Worm (Caenorhabditis elegans): ENCODE results near the gene clh-5.

ce11 chrII:9056215-9056819, 42.1 kb downstream of the clh-5 start:
- TF ChIP-seq nhr-237 (tag; optimal IDR thresholded peaks at IDR 0.05) (no peak), unc-62 (GFP tag; optimal IDR thresholded peaks at IDR 0.05) (no peak), ztf-11 (tag; optimal IDR thresholded peaks at IDR 0.05) (no peak), nhr-76 (tag; optimal IDR thresholded peaks at IDR 0.05) (no peak), mab-5 (tag; optimal IDR thresholded peaks at IDR 0.05) (no peak), elt-3 (tag; optimal IDR thresholded peaks at IDR 0.05) (no peak), unc-39 (tag; optimal IDR thresholded peaks at IDR 0.05) (no peak), sptf-1 (tag; optimal IDR thresholded peaks at IDR 0.05) (no peak), flh-1 (GFP tag; optimal IDR thresholded peaks at IDR 0.05) (no peak), unc-120 (tag; optimal IDR thresholded peaks at IDR 0.05; ENCODE audit: poor library complexity, severe bottlenecking) (no peak), snpc-4 (tag; optimal IDR thresholded peaks at IDR 0.05) (no peak)
